Worm (Caenorhabditis elegans): ENCODE measurements around the gene R12B2.3.

The R12B2.3 gene

ce11 chrIII:5841676-5842075 lies 36.3 kb downstream of the R12B2.3 start (continued):
- TF ChIP-seq ceh-88 (GFP tag; IDR thresholded peaks at IDR 0.05), result no peak
- TF ChIP-seq sptf-1 (tag; optimal IDR thresholded peaks at IDR 0.05), result no peak
- TF ChIP-seq tlp-1 (tag; optimal IDR thresholded peaks at IDR 0.05), result no peak
- peak; percentile 78 for TF ChIP-seq nhr-71 (tag; optimal IDR thresholded peaks at IDR 0.05)
- TF ChIP-seq elt-3 (tag; optimal IDR thresholded peaks at IDR 0.05), result peak in 1 of 6 experiments; percentile 64
- no peak for TF ChIP-seq sup-37 (GFP tag; optimal IDR thresholded peaks at IDR 0.05)
- peak; percentile 77 for TF ChIP-seq nhr-20 (tag; optimal IDR thresholded peaks at IDR 0.05)
- no peak for TF ChIP-seq ztf-4 (tag; optimal IDR thresholded peaks at IDR 0.05)
- peak; percentile 46 for TF ChIP-seq lin-13 (GFP tag; optimal IDR thresholded peaks at IDR 0.05)
- no peak for TF ChIP-seq nhr-77 (tag; optimal IDR thresholded peaks at IDR 0.05)

- TF ChIP-seq elt-2 (tag; optimal IDR thresholded peaks at IDR 0.05), result no peak
- no peak for TF ChIP-seq rnt-1 (tag; optimal IDR thresholded peaks at IDR 0.05)
- peak; percentile 9 for TF ChIP-seq nhr-71 (tag; optimal IDR thresholded peaks at IDR 0.05)
- 0 out of 2 replicates have a peak, but pooled peaks have one; percentile 27 for TF ChIP-seq grh-1 (GFP tag; IDR thresholded peaks at IDR 0.05)
- peak; percentile 44 for TF ChIP-seq nhr-85 (tag)
- TF ChIP-seq lin-14 (GFP tag; optimal IDR thresholded peaks at IDR 0.05), result peak; percentile 53
- TF ChIP-seq lin-35 (GFP tag; optimal IDR thresholded peaks at IDR 0.05), result peak in 1 of 2 experiments; percentile 4
- peak in 1 of 3 experiments; percentile 5 for TF ChIP-seq dpl-1 (GFP tag; optimal IDR thresholded peaks at IDR 0.05)
- no peak for TF ChIP-seq efl-1 (optimal IDR thresholded peaks at IDR 0.05)
- peak in 1 of 2 experiments; percentile 51 for TF ChIP-seq efl-1 (GFP tag; optimal IDR thresholded peaks at IDR 0.05 in 1 of 2)
Measured at ce11 chrIII:5842920-5843319, 37.5 kb downstream of the R12B2.3 start.

ce11 chrIII:5843662-5844061 lies 38.3 kb downstream of the R12B2.3 start:
- TF ChIP-seq dsc-1 (tag; optimal IDR thresholded peaks at IDR 0.05) (no peak), nhr-90 (tag; optimal IDR thresholded peaks at IDR 0.05; ENCODE audit: poor library complexity) (no peak), aly-2 (tag; optimal IDR thresholded peaks at IDR 0.05) (no peak), nhr-12 (tag; optimal IDR thresholded peaks at IDR 0.05) (no peak), pag-3 (tag; optimal IDR thresholded peaks at IDR 0.05; ENCODE audit: borderline replicate concordance, insufficient read depth) (no peak), tbx-2 (tag; optimal IDR thresholded peaks at IDR 0.05) (peak; percentile 55), tlp-1 (tag; optimal IDR thresholded peaks at IDR 0.05) (no peak), elt-2 (tag; optimal IDR thresholded peaks at IDR 0.05) (no peak), nhr-71 (tag; optimal IDR thresholded peaks at IDR 0.05) (peak; percentile 70), efl-1 (optimal IDR thresholded peaks at IDR 0.05) (peak in 1 of 2 experiments; percentile 4), efl-1 (GFP tag; optimal IDR thresholded peaks at IDR 0.05 in 1 of 2) (peak in 1 of 2 experiments; percentile 94), nhr-85 (tag) (no peak), fkh-4 (tag; optimal IDR thresholded peaks at IDR 0.05; ENCODE audit: borderline replicate concordance) (no peak), ceh-82 (tag; optimal IDR thresholded peaks at IDR 0.05) (no peak), mef-2 (tag; optimal IDR thresholded peaks at IDR 0.05) (no peak), lin-14 (GFP tag; optimal IDR thresholded peaks at IDR 0.05) (peak; percentile 75), fkh-8 (tag; optimal IDR thresholded peaks at IDR 0.05) (peak; percentile 10), zag-1 (tag; optimal IDR thresholded peaks at IDR 0.05) (no peak), nhr-28 (tag; optimal IDR thresholded peaks at IDR 0.05) (no peak), mab-9 (GFP tag; IDR thresholded peaks at IDR 0.05) (no peak), C34B4.2 (tag; optimal IDR thresholded peaks at IDR 0.05) (no peak), ceh-63 (GFP tag; optimal IDR thresholded peaks at IDR 0.05) (no peak), hlh-4 (tag; optimal IDR thresholded peaks at IDR 0.05) (no peak), ama-1 (optimal IDR thresholded peaks at IDR 0.05) (no peak), lin-35 (GFP tag; optimal IDR thresholded peaks at IDR 0.05) (no peak), lir-3 (tag; optimal IDR thresholded peaks at IDR 0.05; ENCODE audit: poor library complexity) (no peak), swsn-7 (tag; optimal IDR thresholded peaks at IDR 0.05) (no peak), fkh-10 (GFP tag; optimal IDR thresholded peaks at IDR 0.05) (no peak), skn-1 (tag; optimal IDR thresholded peaks at IDR 0.05) (peak; percentile 19), sup-37 (GFP tag; optimal IDR thresholded peaks at IDR 0.05) (no peak), irx-1 (tag; optimal IDR thresholded peaks at IDR 0.05) (no peak), pax-3 (tag; optimal IDR thresholded peaks at IDR 0.05) (no peak), Y116A8C.19 (tag; optimal IDR thresholded peaks at IDR 0.05; ENCODE audit: borderline replicate concordance) (no peak), alr-1 (tag; optimal IDR thresholded peaks at IDR 0.05; ENCODE audit: borderline replicate concordance) (no peak), snpc-4 (tag; optimal IDR thresholded peaks at IDR 0.05) (no peak), hlh-17 (GFP tag; optimal IDR thresholded peaks at IDR 0.05; ENCODE audit: borderline replicate concordance) (no peak), ceh-90 (tag; optimal IDR thresholded peaks at IDR 0.05) (no peak), lin-15B (tag; optimal IDR thresholded peaks at IDR 0.05) (no peak)
